Fruit fly (Drosophila melanogaster): Measurements from ENCODE around the gene CG11878.

CG11878 gene

DNA sequence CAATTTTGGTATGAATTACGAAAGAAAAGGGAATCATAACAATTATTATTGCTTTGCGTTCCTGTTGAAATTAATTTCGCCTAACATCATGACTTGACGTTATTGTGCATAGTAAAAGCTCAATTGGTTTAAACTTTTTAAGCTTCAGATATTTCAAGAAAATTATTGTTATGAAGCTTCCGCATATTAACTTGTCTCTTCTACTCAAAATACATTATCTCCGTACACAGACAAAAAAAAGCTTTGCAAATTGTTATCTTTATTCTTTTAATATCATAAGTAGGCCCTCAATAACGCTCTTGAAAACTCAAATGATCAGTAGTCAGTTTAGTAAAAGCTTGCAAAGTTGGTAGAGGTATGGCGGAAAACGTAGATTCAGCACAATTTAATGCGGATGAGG is 13.5 kb downstream of the CG11878 start, which contains the start of gene CG13658 (continued):
- TF ChIP-seq sisA (GFP tag; IDR thresholded peaks at IDR 0.05) (no peak), chinmo (GFP tag; IDR thresholded peaks at IDR 0.05; ENCODE audit: partially characterized antibody) (0 out of 4 replicates have a peak, but pooled peaks have one; percentile 17), HLHmδ (GFP tag; optimal IDR thresholded peaks at IDR 0.05) (no peak), CG3281 (GFP tag; optimal IDR thresholded peaks at IDR 0.05) (no peak), CG15011 (GFP tag; optimal IDR thresholded peaks at IDR 0.05) (no peak), CG12769 (tag; optimal IDR thresholded peaks at IDR 0.05) (no peak), CG17802 (tag; optimal IDR thresholded peaks at IDR 0.05) (no peak), sens (GFP tag) (peak; percentile 13), lilli (GFP tag; optimal IDR thresholded peaks at IDR 0.05) (no peak), cad (GFP tag; optimal IDR thresholded peaks at IDR 0.05) (no peak), gfzf (GFP tag; optimal IDR thresholded peaks at IDR 0.05) (no peak), sug (tag; optimal IDR thresholded peaks at IDR 0.05) (peak; percentile 29), lab (GFP tag; optimal IDR thresholded peaks at IDR 0.05) (no peak), Rfx (GFP tag; IDR thresholded peaks at IDR 0.05) (no peak)

DNA sequence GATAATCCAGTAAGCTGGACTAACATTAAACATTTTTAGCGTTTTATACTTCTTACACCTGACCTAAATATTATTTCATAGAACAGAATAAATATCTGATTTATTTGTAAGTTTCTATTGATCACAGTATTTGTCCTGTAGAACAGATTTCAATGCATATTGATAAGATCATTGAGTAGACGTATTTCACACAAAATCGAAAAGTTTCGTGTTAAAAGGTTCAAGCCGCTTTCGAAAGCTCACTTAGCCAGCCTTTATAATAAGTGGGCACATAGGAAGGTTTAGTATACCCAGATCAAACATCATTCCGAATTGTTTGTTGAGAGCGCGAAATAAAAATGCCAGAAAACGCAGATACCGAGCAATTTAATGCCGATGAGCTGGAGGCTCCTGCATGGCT is 16.0 kb downstream of the CG11878 start, which contains the start of gene CG11893:
Gene CG11893, plus strand, starts transcription at position 301 of the 400 bp plus-strand sequence.
- TF ChIP-seq ken (GFP tag; IDR thresholded peaks at IDR 0.05) = no peak

DNA sequence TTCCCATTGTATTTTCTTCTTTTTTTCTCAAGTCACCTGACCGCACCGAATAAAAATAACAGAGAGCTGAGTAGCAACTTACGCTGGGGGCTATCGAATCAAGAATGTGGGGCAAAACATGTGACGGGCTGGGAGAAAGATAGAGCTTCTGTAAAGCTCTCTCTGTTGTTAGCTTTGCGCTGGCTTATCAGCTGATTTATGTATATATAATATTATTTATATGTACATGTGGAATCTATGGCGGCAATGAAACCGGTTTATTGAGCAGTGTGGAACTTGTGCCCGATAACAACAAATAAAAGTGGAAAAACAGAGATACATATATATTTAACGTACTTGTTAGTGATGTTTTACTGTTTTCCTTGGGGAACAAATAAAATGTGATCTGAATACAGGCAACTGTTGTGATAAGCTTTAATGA is 19.2 kb downstream of the CG11878 start, which contains the start of gene CG31098:
Gene CG31098, minus strand, starts transcription at position 114 of the 421 bp plus-strand sequence.
- TF ChIP-seq klu (GFP tag; IDR thresholded peaks at IDR 0.05) (no peak), grau (tag; optimal IDR thresholded peaks at IDR 0.05) (peak; percentile 84), CG2678 (tag; optimal IDR thresholded peaks at IDR 0.05) (peak; percentile 54), D19B (GFP tag; optimal IDR thresholded peaks at IDR 0.05) (no peak), CG4820 (GFP tag; optimal IDR thresholded peaks at IDR 0.05) (no peak), Abd-B (GFP tag; optimal IDR thresholded peaks at IDR 0.05) (no peak), MESR4 (GFP tag; optimal IDR thresholded peaks at IDR 0.05) (peak; percentile 5), CoRest (tag; optimal IDR thresholded peaks at IDR 0.05) (no peak), Blimp-1 (GFP tag; optimal IDR thresholded peaks at IDR 0.05) (no peak), Oaz (GFP tag; IDR thresholded peaks at IDR 0.05) (no peak), chn (GFP tag; optimal IDR thresholded peaks at IDR 0.05) (no peak), pho (GFP tag; optimal IDR thresholded peaks at IDR 0.05) (no peak), CG4404 (GFP tag; IDR thresholded peaks at IDR 0.05) (no peak), Vsx1 (GFP tag; optimal IDR thresholded peaks at IDR 0.05) (peak; percentile 35), cwo (GFP tag; optimal IDR thresholded peaks at IDR 0.05) (peak; percentile 62), hb (GFP tag; IDR thresholded peaks at IDR 0.05; ENCODE audit: partially characterized antibody) (no peak), CG17359 (tag; optimal IDR thresholded peaks at IDR 0.05) (no peak), CG31365 (tag; optimal IDR thresholded peaks at IDR 0.05) (no peak), Spps (tag; optimal IDR thresholded peaks at IDR 0.05) (no peak), BtbVII (GFP tag; optimal IDR thresholded peaks at IDR 0.05) (peak; percentile 66), CG1792 (GFP tag; optimal IDR thresholded peaks at IDR 0.05) (no peak), hkb (optimal IDR thresholded peaks at IDR 0.05) (no peak), hkb (GFP tag; IDR thresholded peaks at IDR 0.05) (no peak; the same call in none of the 2 replicates), CG17802 (tag; optimal IDR thresholded peaks at IDR 0.05) (no peak), CG10147 (GFP tag; optimal IDR thresholded peaks at IDR 0.05) (peak; percentile 11), CG7357 (GFP tag; IDR thresholded peaks at IDR 0.05) (no peak), CG12299 (tag; optimal IDR thresholded peaks at IDR 0.05) (peak; percentile 35), CG8359 (GFP tag; optimal IDR thresholded peaks at IDR 0.05; ENCODE audit: borderline replicate concordance) (no peak), CG13296 (GFP tag; optimal IDR thresholded peaks at IDR 0.05) (peak; percentile 70), Bgb (GFP tag; IDR thresholded peaks at IDR 0.05; ENCODE audit: partially characterized antibody) (no peak), B-H1 (GFP tag; IDR thresholded peaks at IDR 0.05) (no peak), eve (GFP tag; optimal IDR thresholded peaks at IDR 0.05) (peak in 1 of 2 experiments; percentile 18), corto (GFP tag; optimal IDR thresholded peaks at IDR 0.05) (peak; percentile 61)
